Fruit fly (Drosophila melanogaster): ENCODE data around the gene CG43273.

DNA sequence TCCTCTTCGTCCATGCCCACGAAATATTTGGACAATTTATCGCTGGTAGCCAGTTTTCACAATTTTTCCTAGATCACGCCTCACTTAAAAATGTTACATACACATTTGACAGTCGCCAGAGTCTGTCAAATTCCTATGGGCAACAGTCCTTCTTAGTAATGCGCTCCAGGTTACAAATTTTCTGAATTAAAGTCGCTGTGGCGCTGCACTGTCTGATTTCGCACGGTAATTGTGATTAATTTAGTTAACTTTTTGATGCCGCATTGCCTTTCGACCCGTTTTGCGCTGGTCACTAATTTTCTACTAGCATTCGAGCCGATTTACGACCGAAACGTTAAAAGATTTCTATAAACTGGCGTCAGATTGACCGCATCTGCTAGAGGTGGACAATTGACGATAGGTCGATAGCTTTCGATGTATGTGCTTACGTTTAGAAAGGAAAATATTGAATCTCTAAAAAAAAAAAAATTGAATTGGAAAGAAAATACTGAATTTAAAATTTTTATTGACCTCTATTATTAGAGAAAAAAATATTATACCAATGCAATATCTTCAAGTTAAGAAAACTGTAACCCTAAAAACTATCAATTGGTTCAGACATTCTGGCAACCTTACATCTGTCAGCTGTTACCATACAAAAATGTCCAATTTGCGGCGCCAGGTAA, 16.3 kb upstream of the CG43273 start, which contains the start of the genes lili and CG34150:
- TF ChIP-seq CG13204 (GFP tag; optimal IDR thresholded peaks at IDR 0.05), result no peak
- no peak for TF ChIP-seq gl (tag; optimal IDR thresholded peaks at IDR 0.05)
